Worm (Caenorhabditis elegans) whole organism, young adult: ENCODE results near the gene aptf-3.

Source experiments
- lin-54 ChIP-seq: fragments of 200-800 bp; sonication (Bioruptor generic); optimal IDR thresholded peaks from 2 replicates; lab custom pipeline; 2018; ENCODE audit warnings: mild to moderate bottlenecking, missing genetic modification characterization, missing compliant biosample characterization
- mes-4 ChIP-seq: sonication (generic microtip); optimal IDR thresholded peaks from 2 replicates; lab custom pipeline; 2016; ENCODE audit warnings: missing genotype, missing genetic modification characterization, missing compliant biosample characterization
- nfyb-1 ChIP-seq: fragments of 200-800 bp; sonication (Bioruptor generic); IDR thresholded peaks from 2 replicates; pipeline ENCODE4 v1.3.6; 2022; ENCODE audit warnings: missing genetic modification reagents, missing genetic modification characterization, missing compliant biosample characterization
- pha-4 ChIP-seq: fragments of 150-350 bp; sonication (generic microtip); optimal IDR thresholded peaks from 2 replicates; lab custom pipeline; 2014; ENCODE audit warnings: missing biosample characterization, missing genetic modification reagents, missing genetic modification characterization
- sdz-38 ChIP-seq: sonication (generic microtip); optimal IDR thresholded peaks from 2 replicates; lab custom pipeline; 2016; ENCODE audit warnings: missing genotype, missing genetic modification characterization, missing compliant biosample characterization
- unc-130 ChIP-seq: sonication (generic microtip); optimal IDR thresholded peaks from 2 replicates; lab custom pipeline; 2016; ENCODE audit warnings: missing genetic modification reagents, missing genetic modification characterization, missing compliant biosample characterization

DNA sequence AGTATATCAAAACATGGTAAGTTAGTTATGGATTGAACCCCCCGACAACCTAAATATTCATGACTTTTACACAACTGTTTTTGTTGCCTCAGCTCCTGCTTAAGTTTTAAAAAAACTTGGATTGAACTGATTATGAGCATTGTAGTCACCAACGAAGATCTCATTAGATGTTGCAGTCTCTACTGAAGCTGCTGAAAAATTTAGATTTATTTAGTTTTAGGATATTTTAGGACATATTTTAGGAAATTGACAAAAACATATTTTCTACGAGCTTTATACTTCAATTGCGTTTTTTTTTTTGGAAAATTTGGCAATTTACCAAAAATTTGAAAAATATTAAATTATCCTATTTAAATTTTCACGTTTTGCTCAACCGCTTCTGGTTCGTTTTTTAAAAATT, 32.0 kb upstream of the aptf-3 start, which contains the start of gene F54C9.14:
- no peak for TF ChIP-seq mes-4 (tag; lab: Kevin White, UChicago)
- TF ChIP-seq pha-4, result no peak
- no peak for TF ChIP-seq nfyb-1 (GFP tag; lab: Robert Waterston, UW)
- no peak for TF ChIP-seq unc-130 (GFP tag; lab: Kevin White, UChicago)
- no peak for TF ChIP-seq lin-54 (GFP tag; lab: Kevin White, UChicago)
- no peak for TF ChIP-seq sdz-38 (tag; lab: Kevin White, UChicago)
